Worm (Caenorhabditis elegans): ENCODE measurements around the gene srg-68.

The srg-68 gene

ce11 chrV:5427860-5428259, 37.4 kb downstream of the srg-68 start, which contains the start of gene rhr-1:
Gene rhr-1, plus strand, starts transcription at chrV:5428160.
- TF ChIP-seq lin-35 (GFP tag; optimal IDR thresholded peaks at IDR 0.05) (no peak), zip-4 (GFP tag; optimal IDR thresholded peaks at IDR 0.05) (no peak), ceh-63 (GFP tag; optimal IDR thresholded peaks at IDR 0.05) (no peak), sox-4 (tag; optimal IDR thresholded peaks at IDR 0.05) (no peak), nhr-84 (tag; optimal IDR thresholded peaks at IDR 0.05) (no peak), efl-1 (optimal IDR thresholded peaks at IDR 0.05) (no peak), efl-1 (GFP tag; optimal IDR thresholded peaks at IDR 0.05 in 1 of 2) (no peak), fkh-10 (GFP tag; optimal IDR thresholded peaks at IDR 0.05) (no peak), ceh-82 (tag; optimal IDR thresholded peaks at IDR 0.05) (no peak), nhr-47 (tag; optimal IDR thresholded peaks at IDR 0.05) (no peak), blmp-1 (tag; optimal IDR thresholded peaks at IDR 0.05) (no peak), unc-98 (GFP tag; IDR thresholded peaks at IDR 0.05) (no peak), ces-1 (GFP tag; optimal IDR thresholded peaks at IDR 0.05) (no peak), ets-5 (GFP tag; IDR thresholded peaks at IDR 0.05) (no peak), elt-3 (tag; optimal IDR thresholded peaks at IDR 0.05) (no peak), pax-3 (tag; optimal IDR thresholded peaks at IDR 0.05) (no peak), tlp-1 (tag; optimal IDR thresholded peaks at IDR 0.05) (no peak), pqm-1 (tag; optimal IDR thresholded peaks at IDR 0.05) (no peak)

- no peak for TF ChIP-seq ceh-8 (GFP tag; optimal IDR thresholded peaks at IDR 0.05)
- TF ChIP-seq efl-1 (optimal IDR thresholded peaks at IDR 0.05) = no peak
- TF ChIP-seq efl-1 (GFP tag; optimal IDR thresholded peaks at IDR 0.05 in 1 of 2) = peak in 1 of 2 experiments; percentile 49
- TF ChIP-seq nhr-85 (tag) = peak; percentile 85
- no peak for TF ChIP-seq aha-1 (tag; optimal IDR thresholded peaks at IDR 0.05)
- peak; percentile 37 for TF ChIP-seq lin-14 (GFP tag; optimal IDR thresholded peaks at IDR 0.05)
- TF ChIP-seq nhr-71 (tag; optimal IDR thresholded peaks at IDR 0.05) = peak; percentile 15
- no peak for TF ChIP-seq lin-15B (tag; optimal IDR thresholded peaks at IDR 0.05)
- TF ChIP-seq ceh-88 (GFP tag; IDR thresholded peaks at IDR 0.05) = no peak
Measured at ce11 chrV:5426337-5426736, 38.9 kb downstream of the srg-68 start.

ce11 chrV:5425008-5425407, 40.2 kb downstream of the srg-68 start:
- peak in 1 of 2 experiments; percentile 5 for TF ChIP-seq efl-1 (optimal IDR thresholded peaks at IDR 0.05)
- TF ChIP-seq efl-1 (GFP tag; optimal IDR thresholded peaks at IDR 0.05 in 1 of 2) = peak in 1 of 2 experiments; percentile 73
- peak; percentile 54 for TF ChIP-seq nhr-47 (tag; optimal IDR thresholded peaks at IDR 0.05)
- no peak for TF ChIP-seq aha-1 (tag; optimal IDR thresholded peaks at IDR 0.05)
- TF ChIP-seq nhr-20 (tag; optimal IDR thresholded peaks at IDR 0.05) = peak; percentile 94
- TF ChIP-seq efl-3 (GFP tag; optimal IDR thresholded peaks at IDR 0.05) = peak; percentile 93
- peak; percentile 39 for TF ChIP-seq rnt-1 (tag; optimal IDR thresholded peaks at IDR 0.05)
- peak; percentile 44 for TF ChIP-seq irx-1 (tag; optimal IDR thresholded peaks at IDR 0.05)
- peak; percentile 62 to 96 (median 86) for TF ChIP-seq elt-3 (tag; optimal IDR thresholded peaks at IDR 0.05)
- no peak for TF ChIP-seq snpc-4 (tag; optimal IDR thresholded peaks at IDR 0.05)
- no peak for TF ChIP-seq hpl-2 (GFP tag; optimal IDR thresholded peaks at IDR 0.05)
- peak; percentile 14 for TF ChIP-seq C16A3.4 (tag; optimal IDR thresholded peaks at IDR 0.05)
- TF ChIP-seq blmp-1 (tag; optimal IDR thresholded peaks at IDR 0.05) = peak; percentile 67
- peak; percentile 78 for TF ChIP-seq snu-23 (GFP tag; optimal IDR thresholded peaks at IDR 0.05)
- no peak for TF ChIP-seq nhr-84 (tag; optimal IDR thresholded peaks at IDR 0.05)
- TF ChIP-seq nhr-90 (tag; optimal IDR thresholded peaks at IDR 0.05; ENCODE audit: poor library complexity) = peak; percentile 78
- TF ChIP-seq lsy-2 (tag; optimal IDR thresholded peaks at IDR 0.05) = peak in 1 of 2 experiments; percentile 13
- TF ChIP-seq mep-1 (tag; optimal IDR thresholded peaks at IDR 0.05) = peak; percentile 11
- TF ChIP-seq mdl-1 (tag; optimal IDR thresholded peaks at IDR 0.05) = peak in 1 of 2 experiments; percentile 78
- peak; percentile 43 for TF ChIP-seq nhr-19 (GFP tag; conservative IDR thresholded peaks at IDR 0.05)
- TF ChIP-seq lin-35 (GFP tag; optimal IDR thresholded peaks at IDR 0.05) = peak in 1 of 2 experiments; percentile 44
- TF ChIP-seq nhr-85 (tag) = peak; percentile 99
- peak; percentile 52 for TF ChIP-seq grh-1 (GFP tag; IDR thresholded peaks at IDR 0.05)
- peak; percentile 24 for TF ChIP-seq tlp-1 (tag; optimal IDR thresholded peaks at IDR 0.05)
- TF ChIP-seq elt-2 (tag; optimal IDR thresholded peaks at IDR 0.05) = peak; percentile 89
- peak; percentile 87 for TF ChIP-seq lin-14 (GFP tag; optimal IDR thresholded peaks at IDR 0.05)
- TF ChIP-seq nhr-28 (tag; optimal IDR thresholded peaks at IDR 0.05) = no peak
- TF ChIP-seq swsn-7 (tag; optimal IDR thresholded peaks at IDR 0.05) = peak; percentile 4
- TF ChIP-seq tbx-2 (tag; optimal IDR thresholded peaks at IDR 0.05) = no peak
- peak in 1 of 3 experiments; percentile 15 for TF ChIP-seq dpl-1 (GFP tag; optimal IDR thresholded peaks at IDR 0.05)
- peak; percentile 85 for TF ChIP-seq nhr-71 (tag; optimal IDR thresholded peaks at IDR 0.05)
